Worm (Caenorhabditis elegans) whole organism, L1 larva: ENCODE data around the gene C03B8.3.
A peak's percentile ranks its signal among the peaks of the same experiment; 100 is the strongest.

Source experiments
- C34B4.2 ChIP-seq: sonication (generic microtip); optimal IDR thresholded peaks from 2 replicates; lab custom pipeline; 2017; ENCODE audit warnings: mild to moderate bottlenecking, missing genetic modification characterization, missing compliant biosample characterization
- Y116A8C.19 ChIP-seq: sonication (generic microtip); optimal IDR thresholded peaks from 2 replicates; lab custom pipeline; 2016; ENCODE audit warnings: missing compliant biosample characterization, missing genetic modification characterization, borderline replicate concordance
- alr-1 ChIP-seq: fragments of 200-800 bp; sonication (Bioruptor generic); optimal IDR thresholded peaks from 2 replicates; lab custom pipeline; 2018; ENCODE audit warnings: borderline replicate concordance, mild to moderate bottlenecking, missing genetic modification characterization, missing compliant biosample characterization
- ama-1 ChIP-seq: fragments of 150-350 bp; optimal IDR thresholded peaks from 2 replicates; lab custom pipeline; 2014
- blmp-1 ChIP-seq: fragments of 150-350 bp; optimal IDR thresholded peaks from 2 replicates; lab custom pipeline; 2014; ENCODE audit warnings: missing biosample characterization, missing genetic modification characterization
- ceh-82 ChIP-seq, 3 experiments: fragments of 150-350 bp in 1 of 3; sonication (generic microtip) in 2 of 3; optimal IDR thresholded peaks; 2 replicates each; lab custom pipeline; 2014 to 2017; ENCODE audit warnings: missing biosample characterization in 3 of 3, missing genetic modification characterization in 3 of 3
- ceh-88 ChIP-seq: fragments of 200-800 bp; sonication (Bioruptor generic); IDR thresholded peaks from 2 replicates; pipeline ENCODE4 v1.3.6; 2022; ENCODE audit warnings: missing genetic modification characterization, missing compliant biosample characterization
- ceh-90 ChIP-seq: sonication (generic microtip); optimal IDR thresholded peaks from 2 replicates; lab custom pipeline; 2016; ENCODE audit warnings: missing genetic modification characterization, missing compliant biosample characterization
- dsc-1 ChIP-seq: sonication (generic microtip); optimal IDR thresholded peaks from 2 replicates; lab custom pipeline; 2016; ENCODE audit warnings: mild to moderate bottlenecking, missing genetic modification characterization, missing compliant biosample characterization
- efl-1 ChIP-seq, 4 experiments: fragments of 150-350 bp; optimal IDR thresholded peaks in 3 of 4; peaks in 1 of 4; 1 replicate in 1 of 4; 2 replicates in 3 of 4; lab custom pipeline; 2014; ENCODE audit warnings: missing biosample characterization in 2 of 4, missing genetic modification characterization in 2 of 4, missing genetic modification reagents in 2 of 4
- efl-3 ChIP-seq: fragments of 200-800 bp; sonication (Bioruptor generic); optimal IDR thresholded peaks from 2 replicates; lab custom pipeline; 2018; ENCODE audit warnings: mild to moderate bottlenecking, missing genetic modification characterization, missing compliant biosample characterization
- egl-27 ChIP-seq, 2 experiments: fragments of 150-350 bp in 1 of 2; sonication (generic microtip); optimal IDR thresholded peaks; 3 replicates each; lab custom pipeline; 2017 to 2018; ENCODE audit warnings: missing biosample characterization in 2 of 2, missing genetic modification characterization in 2 of 2, missing genetic modification reagents in 2 of 2
- elt-2 ChIP-seq: sonication (generic microtip); optimal IDR thresholded peaks from 2 replicates; lab custom pipeline; 2016; ENCODE audit warnings: missing genetic modification characterization, mild to moderate bottlenecking, inconsistent platforms, missing compliant biosample characterization, missing genetic modification reagents
- elt-3 ChIP-seq, 6 experiments: fragments of 150-350 bp in 1 of 6; sonication (generic microtip); optimal IDR thresholded peaks; 2 replicates each; lab custom pipeline; 2017 to 2018; ENCODE audit warnings: missing biosample characterization in 6 of 6, missing genetic modification characterization in 6 of 6, inconsistent platforms in 1 of 6
- ets-5 ChIP-seq: fragments of 200-800 bp; sonication (Bioruptor generic); IDR thresholded peaks from 2 replicates; pipeline ENCODE4 v1.3.6; 2022; ENCODE audit warnings: missing genetic modification characterization, missing compliant biosample characterization
- fkh-10 ChIP-seq: sonication (generic microtip); optimal IDR thresholded peaks from 2 replicates; lab custom pipeline; 2017; ENCODE audit warnings: missing biosample characterization, missing genetic modification reagents, missing genetic modification characterization
- hlh-17 ChIP-seq: fragments of 200-800 bp; sonication (Bioruptor generic); optimal IDR thresholded peaks from 2 replicates; lab custom pipeline; 2018; ENCODE audit warnings: missing genetic modification characterization, mild to moderate bottlenecking, missing compliant biosample characterization, moderate library complexity, borderline replicate concordance
- isw-1 ChIP-seq: fragments of 200-800 bp; sonication (Bioruptor generic); IDR thresholded peaks from 2 replicates; pipeline ENCODE4 v1.3.6; 2022; ENCODE audit warnings: missing genetic modification characterization, missing compliant biosample characterization
- jun-1 ChIP-seq: fragments of 150-350 bp; optimal IDR thresholded peaks from 2 replicates; lab custom pipeline; 2014; ENCODE audit warnings: missing biosample characterization, missing genetic modification reagents, missing genetic modification characterization
- lin-14 ChIP-seq: fragments of 200-800 bp; sonication (Bioruptor generic); optimal IDR thresholded peaks from 2 replicates; lab custom pipeline; 2018; ENCODE audit warnings: mild to moderate bottlenecking, missing genetic modification characterization, moderate library complexity, missing compliant biosample characterization
- lir-3 ChIP-seq: sonication (generic microtip); optimal IDR thresholded peaks from 2 replicates; lab custom pipeline; 2016; ENCODE audit warnings: mild to moderate bottlenecking, missing genetic modification characterization, moderate library complexity, missing compliant biosample characterization; ENCODE audit not compliant: poor library complexity
- lsy-2 ChIP-seq, 2 experiments: fragments of 150-350 bp; optimal IDR thresholded peaks; 2 replicates each; lab custom pipeline; 2014; ENCODE audit warnings: missing biosample characterization in 2 of 2, missing genetic modification characterization in 2 of 2
- mab-9 ChIP-seq: fragments of 200-800 bp; sonication (Bioruptor generic); IDR thresholded peaks from 2 replicates; pipeline ENCODE4 v1.3.6; 2022; ENCODE audit warnings: missing genetic modification reagents, missing genetic modification characterization, missing compliant biosample characterization
- mdl-1 ChIP-seq, 2 experiments: fragments of 150-350 bp; optimal IDR thresholded peaks; 2 replicates each; lab custom pipeline; 2014 to 2017; ENCODE audit warnings: missing biosample characterization in 2 of 2, missing genetic modification characterization in 2 of 2, inconsistent platforms in 1 of 2
- mep-1 ChIP-seq: fragments of 150-350 bp; optimal IDR thresholded peaks from 2 replicates; lab custom pipeline; 2014; ENCODE audit warnings: missing biosample characterization, missing genetic modification characterization
- nhr-12 ChIP-seq: sonication (generic microtip); optimal IDR thresholded peaks from 2 replicates; lab custom pipeline; 2017; ENCODE audit warnings: missing biosample characterization, missing genetic modification characterization
- nhr-19 ChIP-seq: fragments of 200-800 bp; sonication (Bioruptor generic); conservative IDR thresholded peaks from 2 replicates; pipeline ENCODE4 v1.3.6; 2022; ENCODE audit warnings: missing genetic modification characterization, missing compliant biosample characterization
- nhr-20 ChIP-seq: sonication (generic microtip); optimal IDR thresholded peaks from 2 replicates; lab custom pipeline; 2016; ENCODE audit warnings: mild to moderate bottlenecking, missing genetic modification characterization, missing compliant biosample characterization
- nhr-237 ChIP-seq: fragments of 150-350 bp; optimal IDR thresholded peaks from 2 replicates; lab custom pipeline; 2014; ENCODE audit warnings: missing biosample characterization, missing genetic modification characterization
- nhr-47 ChIP-seq: sonication (generic microtip); optimal IDR thresholded peaks from 2 replicates; lab custom pipeline; 2016; ENCODE audit warnings: mild to moderate bottlenecking, missing genetic modification characterization, moderate library complexity, missing compliant biosample characterization
- nhr-71 ChIP-seq: sonication (generic microtip); optimal IDR thresholded peaks from 2 replicates; lab custom pipeline; 2016; ENCODE audit warnings: mild to moderate bottlenecking, missing genetic modification characterization, moderate library complexity, missing compliant biosample characterization
- nhr-77 ChIP-seq: fragments of 150-350 bp; optimal IDR thresholded peaks from 2 replicates; lab custom pipeline; 2014; ENCODE audit warnings: missing biosample characterization, missing genetic modification characterization
- nhr-85 ChIP-seq: sonication (generic microtip); peaks from one replicate; lab custom pipeline; 2016; ENCODE audit warnings: missing genetic modification characterization, inconsistent platforms, missing compliant biosample characterization
- nhr-90 ChIP-seq: sonication (generic microtip); optimal IDR thresholded peaks from 2 replicates; lab custom pipeline; 2016; ENCODE audit warnings: mild to moderate bottlenecking, missing genetic modification characterization, missing compliant biosample characterization; ENCODE audit not compliant: poor library complexity
- pax-3 ChIP-seq: fragments of 200-800 bp; sonication (Bioruptor generic); optimal IDR thresholded peaks from 2 replicates; lab custom pipeline; 2018; ENCODE audit warnings: mild to moderate bottlenecking, missing genetic modification characterization, moderate library complexity, missing compliant biosample characterization
- pqm-1 ChIP-seq: sonication (generic microtip); optimal IDR thresholded peaks from 3 replicates; lab custom pipeline; 2017; ENCODE audit warnings: missing biosample characterization, missing genetic modification characterization
- snu-23 ChIP-seq: sonication (generic microtip); optimal IDR thresholded peaks from 2 replicates; lab custom pipeline; 2016; ENCODE audit warnings: missing genetic modification characterization, missing compliant biosample characterization
- sox-4 ChIP-seq: sonication (generic microtip); optimal IDR thresholded peaks from 2 replicates; lab custom pipeline; 2016; ENCODE audit warnings: missing genetic modification characterization, missing compliant biosample characterization
- sup-37 ChIP-seq: fragments of 200-800 bp; sonication (Bioruptor generic); optimal IDR thresholded peaks from 2 replicates; lab custom pipeline; 2018; ENCODE audit warnings: mild to moderate bottlenecking, missing genetic modification characterization, missing compliant biosample characterization
- swsn-7 ChIP-seq: sonication (generic microtip); optimal IDR thresholded peaks from 2 replicates; lab custom pipeline; 2016; ENCODE audit warnings: missing genetic modification characterization, missing compliant biosample characterization
- unc-62 ChIP-seq: fragments of 150-350 bp; optimal IDR thresholded peaks from 2 replicates; lab custom pipeline; 2014; ENCODE audit warnings: missing biosample characterization, missing genetic modification reagents, missing genetic modification characterization
- unc-86 ChIP-seq: sonication (generic microtip); optimal IDR thresholded peaks from 2 replicates; lab custom pipeline; 2016; ENCODE audit warnings: missing genetic modification characterization, missing compliant biosample characterization
- xbp-1 ChIP-seq: sonication (generic microtip); optimal IDR thresholded peaks from 2 replicates; lab custom pipeline; 2016; ENCODE audit warnings: missing genetic modification characterization, missing compliant biosample characterization
- ztf-11 ChIP-seq, 2 experiments: sonication (generic microtip); optimal IDR thresholded peaks; 2 replicates each; lab custom pipeline; 2016 to 2017; ENCODE audit warnings: missing genetic modification characterization in 2 of 2, missing biosample characterization in 1 of 2, missing compliant biosample characterization in 1 of 2

C03B8.3 gene

ce11 chrIII:7729534-7730061 lies 17.5 kb downstream of the C03B8.3 start, which contains the start of gene ZK112.4 (continued):
- TF ChIP-seq mab-9 (GFP tag; lab: Robert Waterston, UW): no peak
- TF ChIP-seq dsc-1 (tag; lab: Kevin White, UChicago): peak; percentile 43
- TF ChIP-seq efl-1 (optimal IDR thresholded peaks at IDR 0.05; lab: Kevin White, UChicago): peak; percentile 40 to 44
- peak; percentile 30 to 91 for TF ChIP-seq efl-1 (GFP tag; optimal IDR thresholded peaks at IDR 0.05 in 1 of 2; lab: Kevin White, UChicago)
- no peak for TF ChIP-seq ets-5 (GFP tag; lab: Robert Waterston, UW)
- TF ChIP-seq efl-3 (GFP tag; lab: Kevin White, UChicago): no peak
- no peak for TF ChIP-seq pax-3 (tag; lab: Kevin White, UChicago)
- no peak for TF ChIP-seq pqm-1 (tag; lab: Kevin White, UChicago)
- peak in 2 of 6 experiments; percentile 3 to 14 for TF ChIP-seq elt-3 (tag; optimal IDR thresholded peaks at IDR 0.05; lab: Kevin White, UChicago)
- TF ChIP-seq hlh-17 (GFP tag; lab: Kevin White, UChicago): no peak
- TF ChIP-seq jun-1 (tag; lab: Kevin White, UChicago): peak; percentile 67
- peak; percentile 69 for TF ChIP-seq swsn-7
- TF ChIP-seq ceh-90 (tag; lab: Kevin White, UChicago): no peak
- peak; percentile 48 for TF ChIP-seq fkh-10

- TF ChIP-seq mep-1 (tag; lab: Kevin White, UChicago): peak; percentile 6
- TF ChIP-seq efl-1 (optimal IDR thresholded peaks at IDR 0.05; lab: Kevin White, UChicago): no peak
- peak in 1 of 2 experiments; percentile 85 for TF ChIP-seq efl-1 (GFP tag; optimal IDR thresholded peaks at IDR 0.05 in 1 of 2; lab: Kevin White, UChicago)
- no peak for TF ChIP-seq ama-1 (lab: Kevin White, UChicago)
- no peak for TF ChIP-seq C34B4.2
- TF ChIP-seq elt-2 (tag; lab: Kevin White, UChicago): peak; percentile 36
- TF ChIP-seq mdl-1 (tag; optimal IDR thresholded peaks at IDR 0.05; lab: Kevin White, UChicago): peak in 1 of 2 experiments; percentile 4
Observed at ce11 chrIII:7730331-7730730, 18.2 kb downstream of the C03B8.3 start.

ce11 chrIII:7731085-7731484 lies 19.0 kb downstream of the C03B8.3 start:
- TF ChIP-seq efl-1 (optimal IDR thresholded peaks at IDR 0.05; lab: Kevin White, UChicago): no peak
- peak in 1 of 2 experiments; percentile 65 for TF ChIP-seq efl-1 (GFP tag; optimal IDR thresholded peaks at IDR 0.05 in 1 of 2; lab: Kevin White, UChicago)
- TF ChIP-seq lin-14 (GFP tag; lab: Kevin White, UChicago): peak; percentile 54
- peak; percentile 7 for TF ChIP-seq snu-23
- TF ChIP-seq elt-2 (tag; lab: Kevin White, UChicago): no peak
- TF ChIP-seq nhr-85 (tag; lab: Kevin White, UChicago): peak; percentile 53
- no peak for TF ChIP-seq nhr-90 (tag; lab: Kevin White, UChicago)

ce11 chrIII:7733563-7733962 lies 21.5 kb downstream of the C03B8.3 start:
- TF ChIP-seq nhr-77 (no peak), alr-1 (tag; lab: Kevin White, UChicago) (no peak), ceh-90 (tag; lab: Kevin White, UChicago) (no peak), ama-1 (lab: Kevin White, UChicago) (no peak), xbp-1 (no peak), sup-37 (no peak), unc-86 (no peak), ceh-82 (tag; optimal IDR thresholded peaks at IDR 0.05; lab: Kevin White, UChicago) (no peak), nhr-19 (GFP tag; lab: Robert Waterston, UW) (no peak), nhr-85 (tag; lab: Kevin White, UChicago) (peak; percentile 83), nhr-47 (tag; lab: Kevin White, UChicago) (no peak), lir-3 (tag; lab: Kevin White, UChicago) (no peak), ztf-11 (tag; optimal IDR thresholded peaks at IDR 0.05; lab: Kevin White, UChicago) (peak in 1 of 2 experiments; percentile 9), isw-1 (no peak), C34B4.2 (no peak), nhr-237 (tag; lab: Kevin White, UChicago) (no peak), ceh-88 (GFP tag; lab: Robert Waterston, UW) (no peak), nhr-20 (tag; lab: Kevin White, UChicago) (no peak), mdl-1 (tag; optimal IDR thresholded peaks at IDR 0.05; lab: Kevin White, UChicago) (no peak), lsy-2 (tag; optimal IDR thresholded peaks at IDR 0.05; lab: Kevin White, UChicago) (peak in 1 of 2 experiments; percentile 10), sox-4 (tag; lab: Kevin White, UChicago) (no peak), blmp-1 (tag; lab: Kevin White, UChicago) (peak; percentile 49), nhr-12 (tag; lab: Kevin White, UChicago) (no peak), unc-62 (no peak), lin-14 (GFP tag; lab: Kevin White, UChicago) (peak; percentile 43), Y116A8C.19 (tag; lab: Kevin White, UChicago) (no peak), nhr-71 (tag; lab: Kevin White, UChicago) (no peak), egl-27 (tag; optimal IDR thresholded peaks at IDR 0.05; lab: Kevin White, UChicago) (no peak)
